Fruit fly (Drosophila melanogaster): ENCODE results near the gene rump.
A peak's percentile ranks its signal among the peaks of the same experiment; 100 is the strongest.

Gene rump

DNA sequence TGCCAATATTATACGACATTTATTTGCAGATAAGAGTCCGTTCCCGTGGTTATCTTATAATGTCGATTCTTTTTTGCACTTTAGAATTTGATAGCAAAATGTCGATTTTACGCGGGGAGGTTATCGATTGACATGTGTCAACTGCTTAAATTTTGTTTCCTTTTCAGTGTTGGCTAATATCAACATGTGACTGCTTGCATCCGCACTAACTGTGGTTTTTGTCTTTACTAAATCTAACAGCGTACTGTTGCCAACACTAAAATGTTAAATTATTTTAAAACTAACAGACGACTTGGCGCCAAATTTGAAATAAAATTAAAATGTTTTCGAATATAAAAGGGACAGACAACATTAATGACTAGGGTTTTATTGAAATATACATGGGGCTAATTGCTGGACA is 13.4 kb downstream of the rump start (continued):
- TF ChIP-seq CG42726 (GFP tag; IDR thresholded peaks at IDR 0.05; ENCODE audit: partially characterized antibody) (peak; percentile 71), bbx (GFP tag; IDR thresholded peaks at IDR 0.05; ENCODE audit: partially characterized antibody) (peak; percentile 60; the same call in 1 of the 2 replicates), CG31388 (GFP tag; optimal IDR thresholded peaks at IDR 0.05) (no peak), repo (GFP tag; optimal IDR thresholded peaks at IDR 0.05) (peak; percentile 38), hkb (optimal IDR thresholded peaks at IDR 0.05) (no peak), hkb (GFP tag; IDR thresholded peaks at IDR 0.05) (no peak), cg (GFP tag; optimal IDR thresholded peaks at IDR 0.05) (no peak), peb (GFP tag; IDR thresholded peaks at IDR 0.05) (no peak), Awh (GFP tag; IDR thresholded peaks at IDR 0.05) (no peak), CG8359 (GFP tag; optimal IDR thresholded peaks at IDR 0.05; ENCODE audit: borderline replicate concordance) (no peak), chif (GFP tag; optimal IDR thresholded peaks at IDR 0.05) (peak; percentile 30 to 62), ERR (GFP tag; optimal IDR thresholded peaks at IDR 0.05) (peak; percentile 81), C15 (GFP tag; IDR thresholded peaks at IDR 0.05) (no peak), lab (GFP tag; optimal IDR thresholded peaks at IDR 0.05) (peak; percentile 70), pan (optimal IDR thresholded peaks at IDR 0.05) (no peak), pan (GFP tag; optimal IDR thresholded peaks at IDR 0.05 in 1 of 2, IDR thresholded peaks at IDR 0.05 in 1 of 2) (peak in 1 of 2 experiments; percentile 42), chm (GFP tag; IDR thresholded peaks at IDR 0.05) (peak; percentile 33; the same call in 1 of the 2 replicates), CG6272 (GFP tag; IDR thresholded peaks at IDR 0.05) (peak; percentile 70), ken (GFP tag; IDR thresholded peaks at IDR 0.05) (peak; percentile 85), disco-r (GFP tag; optimal IDR thresholded peaks at IDR 0.05) (peak; percentile 74), Dip2 (GFP tag; IDR thresholded peaks at IDR 0.05) (no peak), CG32772 (GFP tag; IDR thresholded peaks at IDR 0.05) (peak; percentile 72), org-1 (GFP tag; optimal IDR thresholded peaks at IDR 0.05) (peak; percentile 15), Chrac-16 (GFP tag; optimal IDR thresholded peaks at IDR 0.05) (peak; percentile 54), h (optimal IDR thresholded peaks at IDR 0.05) (no peak), Nf-YA (GFP tag; IDR thresholded peaks at IDR 0.05) (no peak), CG7372 (GFP tag; IDR thresholded peaks at IDR 0.05) (0 out of 2 replicates have a peak, but pooled peaks have one; percentile 35), gem (tag; optimal IDR thresholded peaks at IDR 0.05) (peak; percentile 58), Optix (GFP tag; IDR thresholded peaks at IDR 0.05) (no peak), Oli (tag; optimal IDR thresholded peaks at IDR 0.05) (peak; percentile 15), hb (GFP tag; IDR thresholded peaks at IDR 0.05; ENCODE audit: partially characterized antibody) (no peak), sens (GFP tag) (peak; percentile 93), seq (GFP tag; IDR thresholded peaks at IDR 0.05) (no peak), esg (GFP tag; conservative IDR thresholded peaks at IDR 0.05) (no peak), tio (GFP tag; optimal IDR thresholded peaks at IDR 0.05) (no peak), CG7987 (GFP tag; optimal IDR thresholded peaks at IDR 0.05) (peak; percentile 59), zfh1 (GFP tag; IDR thresholded peaks at IDR 0.05) (peak; percentile 54; the same call in 1 of the 3 replicates), Deaf1 (tag; optimal IDR thresholded peaks at IDR 0.05) (peak; percentile 22), sens-2 (GFP tag; IDR thresholded peaks at IDR 0.05) (no peak), CG9437 (GFP tag; optimal IDR thresholded peaks at IDR 0.05) (no peak), CG18262 (tag; optimal IDR thresholded peaks at IDR 0.05) (peak; percentile 38), CG8944 (GFP tag; optimal IDR thresholded peaks at IDR 0.05) (peak; percentile 80), D (optimal IDR thresholded peaks at IDR 0.05) (no peak), D (GFP tag; optimal IDR thresholded peaks at IDR 0.05) (no peak), Asciz (GFP tag; optimal IDR thresholded peaks at IDR 0.05) (no peak), ttk (GFP tag; IDR thresholded peaks at IDR 0.05) (peak; percentile 43; the same call in 1 of the 2 replicates), sisA (GFP tag; IDR thresholded peaks at IDR 0.05) (no peak), mirr (GFP tag; optimal IDR thresholded peaks at IDR 0.05) (peak; percentile 88), sc (optimal IDR thresholded peaks at IDR 0.05) (no peak), sc (GFP tag; optimal IDR thresholded peaks at IDR 0.05) (no peak), Atf-2 (GFP tag; optimal IDR thresholded peaks at IDR 0.05) (peak; percentile 39), CG2199 (GFP tag; IDR thresholded peaks at IDR 0.05) (no peak), corto (GFP tag; optimal IDR thresholded peaks at IDR 0.05) (no peak)
